Worm (Caenorhabditis elegans) whole organism, L3 larva: ENCODE data around the gene Y42H9AR.5.
A peak's percentile ranks its signal among the peaks of the same experiment; 100 is the strongest.

Experiments used
- R02D3.7 ChIP-seq: fragments of 150-350 bp; optimal IDR thresholded peaks from 2 replicates; lab custom pipeline; 2014; ENCODE audit warnings: missing biosample characterization, missing genetic modification characterization
- aly-2 ChIP-seq: fragments of 150-350 bp; optimal IDR thresholded peaks from 2 replicates; lab custom pipeline; 2014; ENCODE audit warnings: missing biosample characterization, missing genetic modification characterization
- ceh-16 ChIP-seq: sonication (generic microtip); optimal IDR thresholded peaks from 2 replicates; lab custom pipeline; 2017; ENCODE audit warnings: missing biosample characterization, missing genetic modification characterization
- ceh-28 ChIP-seq: fragments of 150-350 bp; optimal IDR thresholded peaks from 2 replicates; lab custom pipeline; 2014; ENCODE audit warnings: missing biosample characterization, missing genetic modification reagents, missing genetic modification characterization
- ceh-82 ChIP-seq: fragments of 150-350 bp; optimal IDR thresholded peaks from 2 replicates; lab custom pipeline; 2014; ENCODE audit warnings: missing biosample characterization, missing genetic modification characterization
- ceh-9 ChIP-seq: sonication (generic microtip); optimal IDR thresholded peaks from 2 replicates; lab custom pipeline; 2018; ENCODE audit warnings: missing biosample characterization, missing genetic modification characterization
- daf-12 ChIP-seq: fragments of 150-350 bp; optimal IDR thresholded peaks from 2 replicates; lab custom pipeline; 2014; ENCODE audit warnings: missing biosample characterization, missing genetic modification reagents, missing genetic modification characterization
- egl-27 ChIP-seq: sonication (generic microtip); optimal IDR thresholded peaks from 4 replicates; lab custom pipeline; 2017; ENCODE audit warnings: missing biosample characterization, missing genetic modification reagents, missing genetic modification characterization
- egl-5 ChIP-seq: fragments of 150-350 bp; optimal IDR thresholded peaks from 2 replicates; lab custom pipeline; 2017; ENCODE audit warnings: missing biosample characterization, missing genetic modification reagents, missing genetic modification characterization, inconsistent platforms
- elt-2 ChIP-seq: sonication (generic microtip); optimal IDR thresholded peaks from 2 replicates; lab custom pipeline; 2016; ENCODE audit warnings: missing genetic modification reagents, mild to moderate bottlenecking, missing genetic modification characterization, missing compliant biosample characterization
- fkh-10 ChIP-seq: sonication (generic microtip); optimal IDR thresholded peaks from 2 replicates; lab custom pipeline; 2017; ENCODE audit warnings: missing biosample characterization, missing genetic modification reagents, missing genetic modification characterization
- fkh-2 ChIP-seq: fragments of 150-350 bp; optimal IDR thresholded peaks from 2 replicates; lab custom pipeline; 2014; ENCODE audit warnings: missing biosample characterization, missing genetic modification reagents, missing genetic modification characterization
- hmg-11 ChIP-seq: sonication (generic microtip); optimal IDR thresholded peaks from 2 replicates; lab custom pipeline; 2016; ENCODE audit warnings: missing genetic modification characterization, missing compliant biosample characterization
- jun-1 ChIP-seq: fragments of 150-350 bp; optimal IDR thresholded peaks from 2 replicates; lab custom pipeline; 2014; ENCODE audit warnings: missing biosample characterization, missing genetic modification reagents, missing genetic modification characterization
- lin-15B ChIP-seq: fragments of 150-350 bp; optimal IDR thresholded peaks from 2 replicates; lab custom pipeline; 2014; ENCODE audit warnings: missing biosample characterization, missing genetic modification characterization
- lin-39 ChIP-seq: fragments of 150-350 bp; optimal IDR thresholded peaks from 2 replicates; lab custom pipeline; 2018; ENCODE audit warnings: missing biosample characterization, missing genetic modification reagents, missing genetic modification characterization
- lsy-12 ChIP-seq: sonication (generic microtip); optimal IDR thresholded peaks from 2 replicates; lab custom pipeline; 2016; ENCODE audit warnings: mild to moderate bottlenecking, missing genetic modification characterization, missing compliant biosample characterization
- mdl-1 ChIP-seq: fragments of 150-350 bp; optimal IDR thresholded peaks from 2 replicates; lab custom pipeline; 2014; ENCODE audit warnings: missing biosample characterization, missing genetic modification characterization
- mml-1 ChIP-seq: fragments of 150-350 bp; sonication (generic microtip); optimal IDR thresholded peaks from 3 replicates; lab custom pipeline; 2014; ENCODE audit warnings: missing biosample characterization, missing genetic modification characterization
- nfya-1 ChIP-seq: sonication (generic microtip); optimal IDR thresholded peaks from 2 replicates; lab custom pipeline; 2017; ENCODE audit warnings: missing genetic modification characterization, mild to moderate bottlenecking, missing compliant biosample characterization, antibody characterized with exemption, moderate library complexity; ENCODE audit not compliant: insufficient read depth
- nhr-11 ChIP-seq: fragments of 150-350 bp; optimal IDR thresholded peaks from 2 replicates; lab custom pipeline; 2014; ENCODE audit warnings: missing biosample characterization, missing genetic modification characterization
- nhr-23 ChIP-seq: fragments of 150-350 bp; optimal IDR thresholded peaks from 2 replicates; lab custom pipeline; 2014; ENCODE audit warnings: missing biosample characterization, missing genetic modification reagents, missing genetic modification characterization
- nhr-237 ChIP-seq: fragments of 150-350 bp; optimal IDR thresholded peaks from 2 replicates; lab custom pipeline; 2014; ENCODE audit warnings: missing biosample characterization, missing genetic modification characterization
- nhr-25 ChIP-seq: sonication (generic microtip); optimal IDR thresholded peaks from 2 replicates; lab custom pipeline; 2017; ENCODE audit warnings: missing biosample characterization, missing genetic modification characterization
- nhr-28 ChIP-seq: fragments of 150-350 bp; optimal IDR thresholded peaks from 2 replicates; lab custom pipeline; 2014; ENCODE audit warnings: missing biosample characterization, missing genetic modification characterization
- nhr-67 ChIP-seq: fragments of 150-350 bp; optimal IDR thresholded peaks from 2 replicates; lab custom pipeline; 2014; ENCODE audit warnings: missing biosample characterization, missing genetic modification characterization
- nhr-76 ChIP-seq: fragments of 150-350 bp; sonication (generic microtip); optimal IDR thresholded peaks from 5 replicates; lab custom pipeline; 2014; ENCODE audit warnings: missing biosample characterization, missing genetic modification characterization
- pha-4 ChIP-seq: fragments of 150-350 bp; optimal IDR thresholded peaks from 2 replicates; lab custom pipeline; 2014; ENCODE audit warnings: missing biosample characterization, missing genetic modification reagents, missing genetic modification characterization
- pqm-1 ChIP-seq: fragments of 150-350 bp; optimal IDR thresholded peaks from 2 replicates; lab custom pipeline; 2017; ENCODE audit warnings: missing biosample characterization, missing genetic modification characterization, inconsistent platforms
- sea-2 ChIP-seq: fragments of 150-350 bp; sonication (generic microtip); optimal IDR thresholded peaks from 4 replicates; lab custom pipeline; 2014; ENCODE audit warnings: missing biosample characterization, missing genetic modification reagents, missing genetic modification characterization
- snpc-4 ChIP-seq: fragments of 150-350 bp; optimal IDR thresholded peaks from 2 replicates; lab custom pipeline; 2014; ENCODE audit warnings: missing biosample characterization, missing genetic modification characterization
- unc-39 ChIP-seq: sonication (generic microtip); optimal IDR thresholded peaks from 4 replicates; lab custom pipeline; 2017; ENCODE audit warnings: missing biosample characterization, missing genetic modification characterization
- zag-1 ChIP-seq: fragments of 150-350 bp; optimal IDR thresholded peaks from 2 replicates; lab custom pipeline; 2014; ENCODE audit warnings: missing biosample characterization, missing genetic modification characterization
- ztf-11 ChIP-seq: fragments of 150-350 bp; optimal IDR thresholded peaks from 2 replicates; lab custom pipeline; 2014; ENCODE audit warnings: missing biosample characterization, missing genetic modification characterization

Gene Y42H9AR.5

ce11 chrIV:8144341-8144740 is 42.0 kb downstream of the Y42H9AR.5 start:
- no peak for TF ChIP-seq egl-27
- TF ChIP-seq hmg-11 (tag; lab: Kevin White, UChicago), result no peak
- TF ChIP-seq nhr-237 (tag; lab: Kevin White, UChicago), result no peak
- TF ChIP-seq ceh-9 (tag; lab: Kevin White, UChicago), result no peak
- TF ChIP-seq R02D3.7 (tag; lab: Kevin White, UChicago), result no peak
- no peak for TF ChIP-seq pha-4 (tag; lab: Kevin White, UChicago)
- no peak for TF ChIP-seq aly-2
- TF ChIP-seq snpc-4, result no peak
- TF ChIP-seq lin-39, result no peak
- TF ChIP-seq lin-15B (tag; lab: Kevin White, UChicago), result no peak
- TF ChIP-seq egl-5, result no peak
- TF ChIP-seq nfya-1 (tag; lab: Kevin White, UChicago), result no peak
- no peak for TF ChIP-seq lsy-12 (tag; lab: Kevin White, UChicago)
- no peak for TF ChIP-seq ceh-16 (tag; lab: Kevin White, UChicago)

- TF ChIP-seq ztf-11 (tag; lab: Kevin White, UChicago) (no peak), ceh-28 (tag; lab: Kevin White, UChicago) (peak; percentile 67), elt-2 (peak; percentile 44), nfya-1 (tag; lab: Kevin White, UChicago) (peak; percentile 16), sea-2 (no peak), mml-1 (tag; lab: Kevin White, UChicago) (no peak), pqm-1 (tag; lab: Kevin White, UChicago) (peak; percentile 36), egl-27 (no peak), nhr-23 (tag; lab: Kevin White, UChicago) (peak; percentile 46), nhr-67 (tag; lab: Kevin White, UChicago) (no peak), ceh-82 (tag; lab: Kevin White, UChicago) (no peak), snpc-4 (no peak), mdl-1 (tag; lab: Kevin White, UChicago) (peak; percentile 79), nhr-25 (tag; lab: Kevin White, UChicago) (peak; percentile 81), pha-4 (tag; lab: Kevin White, UChicago) (peak; percentile 92)
These were observed 44.0 kb downstream of the Y42H9AR.5 start for ce11 chrIV:8146283-8146682.

ce11 chrIV:8148494-8148893 is 46.2 kb downstream of the Y42H9AR.5 start, which contains the start of gene pmk-1:
pmk-1 (plus strand) TSS chrIV:8148794.
- no peak for TF ChIP-seq daf-12
- TF ChIP-seq fkh-10 (GFP tag; lab: Kevin White, UChicago), result no peak

ce11 chrIV:8151721-8152120 is 49.4 kb downstream of the Y42H9AR.5 start:
- TF ChIP-seq elt-2, result peak; percentile 92
- no peak for TF ChIP-seq nhr-11 (tag; lab: Kevin White, UChicago)
- no peak for TF ChIP-seq nhr-25 (tag; lab: Kevin White, UChicago)
- TF ChIP-seq pha-4 (tag; lab: Kevin White, UChicago), result peak; percentile 46
- TF ChIP-seq pqm-1 (tag; lab: Kevin White, UChicago), result peak; percentile 95
- peak; percentile 20 for TF ChIP-seq jun-1 (tag; lab: Kevin White, UChicago)

ce11 chrIV:8152145-8152544 is 49.8 kb downstream of the Y42H9AR.5 start, which contains the start of gene faah-2:
faah-2 (plus strand) TSS chrIV:8152445.
- TF ChIP-seq fkh-2 (no peak), zag-1 (no peak), nhr-28 (tag; lab: Kevin White, UChicago) (no peak), ceh-28 (tag; lab: Kevin White, UChicago) (no peak)

ce11 chrIV:8152688-8153087 is 50.4 kb downstream of the Y42H9AR.5 start:
- no peak for TF ChIP-seq nhr-28 (tag; lab: Kevin White, UChicago)
- TF ChIP-seq lin-39, result no peak
- peak; percentile 54 for TF ChIP-seq elt-2
- TF ChIP-seq nhr-76 (tag; lab: Kevin White, UChicago), result no peak
- TF ChIP-seq ztf-11 (tag; lab: Kevin White, UChicago), result no peak
- peak; percentile 57 for TF ChIP-seq pqm-1 (tag; lab: Kevin White, UChicago)
- no peak for TF ChIP-seq unc-39 (tag; lab: Kevin White, UChicago)
